Fruit fly (Drosophila melanogaster): Measurements from ENCODE around the gene CG31875.

DNA sequence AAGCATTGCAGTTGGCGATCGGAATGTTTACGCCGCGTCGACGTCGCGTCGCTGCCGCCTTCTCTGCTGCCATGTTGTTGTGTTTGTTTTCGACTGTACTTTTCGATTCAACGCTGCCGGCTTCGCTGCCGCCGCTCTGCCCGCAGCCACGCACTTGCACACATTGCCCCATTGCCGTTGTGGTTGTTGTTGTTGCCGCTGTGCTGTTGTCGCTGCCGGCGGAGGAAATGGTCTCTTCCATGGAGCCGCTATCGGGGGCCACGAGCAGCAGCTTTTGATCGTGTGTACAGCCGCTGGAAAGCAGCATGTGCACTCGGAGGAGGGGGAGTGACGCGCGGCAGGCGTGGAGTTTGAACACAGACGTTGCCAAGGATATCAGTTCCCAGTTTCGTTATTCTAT lies 2.0 kb upstream of the CG31875 start:
- TF ChIP-seq OdsH (GFP tag; optimal IDR thresholded peaks at IDR 0.05), result no peak
- no peak for TF ChIP-seq rgr (GFP tag; optimal IDR thresholded peaks at IDR 0.05)
- TF ChIP-seq CG32264 (GFP tag; optimal IDR thresholded peaks at IDR 0.05), result no peak
- no peak for TF ChIP-seq Vsx2 (GFP tag; optimal IDR thresholded peaks at IDR 0.05; ENCODE audit: partially characterized antibody)
- no peak for TF ChIP-seq lola (GFP tag; optimal IDR thresholded peaks at IDR 0.05)
- TF ChIP-seq fru (GFP tag; optimal IDR thresholded peaks at IDR 0.05), result no peak
- TF ChIP-seq Myc (optimal IDR thresholded peaks at IDR 0.05), result no peak
- no peak for TF ChIP-seq HLH106 (tag; optimal IDR thresholded peaks at IDR 0.05)
